Fruit fly (Drosophila melanogaster) whole organism, embryonic: Measurements from ENCODE around the gene CG15262.
A peak's percentile ranks its signal among the peaks of the same experiment; 100 is the strongest.

Experiments
- CG11456 ChIP-seq: fragments of 200-800 bp; sonication (Bioruptor generic); IDR thresholded peaks from 3 replicates; pipeline ENCODE4 v1.3.6; 2022; ENCODE audit warnings: missing biosample characterization, missing genetic modification characterization
- CG13775 ChIP-seq: fragments of 200-800 bp; sonication (Bioruptor generic); optimal IDR thresholded peaks from 3 replicates; lab custom pipeline; 2017; ENCODE audit warnings: missing biosample characterization, mild to moderate bottlenecking, missing genetic modification characterization
- CG14965 ChIP-seq: fragments of 200-800 bp; sonication (Bioruptor generic); optimal IDR thresholded peaks from 2 replicates; lab custom pipeline; 2016; ENCODE audit warnings: missing biosample characterization, missing genetic modification characterization, borderline replicate concordance
- CG15269 ChIP-seq: fragments of 200-800 bp; sonication (Bioruptor generic); optimal IDR thresholded peaks from 2 replicates; lab custom pipeline; 2018; ENCODE audit warnings: missing biosample characterization, mild to moderate bottlenecking, missing genetic modification characterization, moderate library complexity
- CG15514 ChIP-seq: fragments of 200-800 bp; sonication (Bioruptor generic); optimal IDR thresholded peaks from 3 replicates; lab custom pipeline; 2017; ENCODE audit warnings: missing biosample characterization, missing genetic modification characterization, mild to moderate bottlenecking, moderate library complexity, missing genetic modification reagents
- CG17802 ChIP-seq: fragments of 200-800 bp; sonication (Bioruptor generic); optimal IDR thresholded peaks from 2 replicates; lab custom pipeline; 2018; ENCODE audit warnings: missing biosample characterization, mild to moderate bottlenecking, missing genetic modification characterization, moderate library complexity
- CG31441 ChIP-seq: fragments of 200-800 bp; sonication (Bioruptor generic); IDR thresholded peaks from 2 replicates; pipeline ENCODE4 v1.3.6; 2022; ENCODE audit warnings: missing biosample characterization, missing genetic modification characterization
- CG3163 ChIP-seq: fragments of 200-800 bp; sonication (Bioruptor generic); optimal IDR thresholded peaks from 3 replicates; lab custom pipeline; 2016; ENCODE audit warnings: missing biosample characterization, missing genetic modification characterization
- CG32532 ChIP-seq: fragments of 200-800 bp; sonication (Bioruptor generic); IDR thresholded peaks from 2 replicates; pipeline ENCODE4 v1.3.6; 2022; ENCODE audit warnings: missing biosample characterization, missing genetic modification characterization
- CG3726 ChIP-seq: fragments of 200-800 bp; sonication (Bioruptor generic); IDR thresholded peaks from 3 replicates; pipeline ENCODE4, ENCODE4 v1.3.6; 2022; ENCODE audit warnings: missing biosample characterization, missing genetic modification characterization
- CG6813 ChIP-seq: fragments of 200-800 bp; sonication (Bioruptor generic); optimal IDR thresholded peaks from 2 replicates; lab custom pipeline; 2017; ENCODE audit warnings: missing biosample characterization, missing genetic modification characterization, mild to moderate bottlenecking, moderate library complexity, missing genetic modification reagents
- CG7372 ChIP-seq: fragments of 200-800 bp; sonication (Bioruptor generic); IDR thresholded peaks from 2 replicates; pipeline ENCODE4 v1.3.6; 2022; ENCODE audit warnings: missing biosample characterization, missing genetic modification characterization
- CG7839 ChIP-seq: fragments of 200-800 bp; sonication (Bioruptor generic); optimal IDR thresholded peaks from 3 replicates; lab custom pipeline; 2018; ENCODE audit warnings: missing biosample characterization, mild to moderate bottlenecking, missing genetic modification characterization, moderate library complexity
- CG8388 ChIP-seq: fragments of 200-800 bp; sonication (Bioruptor generic); optimal IDR thresholded peaks from 2 replicates; lab custom pipeline; 2019; ENCODE audit warnings: missing biosample characterization, mild to moderate bottlenecking, missing genetic modification characterization, moderate library complexity
- CG8924 ChIP-seq: fragments of 200-800 bp; optimal IDR thresholded peaks from 3 replicates; lab custom pipeline; 2019; ENCODE audit warnings: missing biosample characterization, mild to moderate bottlenecking, missing genetic modification characterization, moderate library complexity
- D ChIP-seq, 2 experiments: fragments of 200-800 bp in 1 of 2; fragments of >200 bp in 1 of 2; sonication (Bioruptor generic) in 1 of 2; optimal IDR thresholded peaks; 2 replicates in 1 of 2; 3 replicates in 1 of 2; lab custom pipeline; 2017; ENCODE audit warnings: mild to moderate bottlenecking in 1 of 2, missing biosample characterization in 1 of 2, missing genetic modification characterization in 1 of 2, missing genetic modification reagents in 1 of 2
- Dbx ChIP-seq: fragments of 200-800 bp; sonication (Bioruptor generic); IDR thresholded peaks from 3 replicates; pipeline ENCODE4 v1.3.6; 2022; ENCODE audit warnings: missing biosample characterization, missing genetic modification characterization
- Deaf1 ChIP-seq: fragments of 200-800 bp; optimal IDR thresholded peaks from 3 replicates; lab custom pipeline; 2019; ENCODE audit warnings: missing biosample characterization, mild to moderate bottlenecking, missing genetic modification characterization, moderate library complexity
- Dll ChIP-seq: fragments of 200-800 bp; sonication (Bioruptor generic); IDR thresholded peaks from 4 replicates; pipeline ENCODE4 v1.3.6; 2022; ENCODE audit warnings: missing biosample characterization, missing genetic modification characterization; ENCODE audit not compliant: partially characterized antibody
- ERR ChIP-seq: fragments of 200-800 bp; sonication (Bioruptor generic); optimal IDR thresholded peaks from 2 replicates; lab custom pipeline; 2016; ENCODE audit warnings: missing biosample characterization, missing genetic modification characterization
- GATAe ChIP-seq: fragments of 200-800 bp; sonication (Bioruptor generic); conservative IDR thresholded peaks from 2 replicates; pipeline ENCODE4 v1.3.6; 2022; ENCODE audit warnings: missing biosample characterization, missing genetic modification characterization
- HmgZ ChIP-seq: fragments of 200-800 bp; sonication (Bioruptor generic); optimal IDR thresholded peaks from 2 replicates; lab custom pipeline; 2018; ENCODE audit warnings: missing biosample characterization, mild to moderate bottlenecking, missing genetic modification characterization
- Mad ChIP-seq: fragments of 200-800 bp; sonication (Bioruptor generic); optimal IDR thresholded peaks from 2 replicates; lab custom pipeline; 2016; ENCODE audit warnings: missing biosample characterization, missing genetic modification characterization
- Med ChIP-seq: fragments of 200-800 bp; sonication (Bioruptor generic); peaks from one replicate; lab custom pipeline; 2016; ENCODE audit warnings: missing biosample characterization, missing genetic modification characterization, mild to moderate bottlenecking, inconsistent platforms, moderate library complexity
- NC2α ChIP-seq: fragments of 200-800 bp; sonication (Bioruptor generic); optimal IDR thresholded peaks from 2 replicates; lab custom pipeline; 2016; ENCODE audit warnings: missing biosample characterization, missing genetic modification characterization
- NC2β ChIP-seq: fragments of 200-800 bp; sonication (Bioruptor generic); optimal IDR thresholded peaks from 2 replicates; lab custom pipeline; 2016; ENCODE audit warnings: missing biosample characterization, missing genetic modification characterization
- NFAT ChIP-seq: fragments of 200-800 bp; sonication (Bioruptor generic); IDR thresholded peaks from 2 replicates; pipeline ENCODE4 v1.3.6; 2022; ENCODE audit warnings: missing biosample characterization, missing genetic modification characterization
- Nf-YB ChIP-seq: fragments of 200-800 bp; sonication (Bioruptor generic); optimal IDR thresholded peaks from 3 replicates; lab custom pipeline; 2019; ENCODE audit warnings: missing biosample characterization, mild to moderate bottlenecking, missing genetic modification characterization, moderate library complexity
- Oli ChIP-seq: fragments of 200-800 bp; sonication (Bioruptor generic); optimal IDR thresholded peaks from 2 replicates; lab custom pipeline; 2018; ENCODE audit warnings: missing biosample characterization, mild to moderate bottlenecking, missing genetic modification characterization, moderate library complexity
- Opbp ChIP-seq: fragments of 200-800 bp; sonication (Bioruptor generic); IDR thresholded peaks from 3 replicates; pipeline ENCODE4 v1.3.6; 2022; ENCODE audit warnings: missing biosample characterization, missing genetic modification characterization; ENCODE audit not compliant: partially characterized antibody
- Pdp1 ChIP-seq, 2 experiments: fragments of 200-800 bp; sonication (Bioruptor generic); optimal IDR thresholded peaks; 3 replicates each; lab custom pipeline; 2016; ENCODE audit warnings: missing biosample characterization in 2 of 2, missing genetic modification characterization in 2 of 2, mild to moderate bottlenecking in 1 of 2, moderate library complexity in 1 of 2
- Ptx1 ChIP-seq: fragments of 200-800 bp; sonication (Bioruptor generic); IDR thresholded peaks from 2 replicates; pipeline ENCODE4 v1.3.6; 2022; ENCODE audit warnings: missing biosample characterization, missing genetic modification characterization
- Scr ChIP-seq: fragments of 200-800 bp; sonication (Bioruptor generic); IDR thresholded peaks from 2 replicates; pipeline ENCODE4 v1.3.6; 2022; ENCODE audit warnings: missing biosample characterization, missing genetic modification characterization; ENCODE audit not compliant: partially characterized antibody
- Sox102F ChIP-seq: fragments of 200-800 bp; sonication (Bioruptor generic); optimal IDR thresholded peaks from 2 replicates; lab custom pipeline; 2018; ENCODE audit warnings: missing biosample characterization, mild to moderate bottlenecking, missing genetic modification characterization, moderate library complexity
- Tbp ChIP-seq: fragments of >200 bp; optimal IDR thresholded peaks from 2 replicates; lab custom pipeline; 2018; ENCODE audit warnings: missing biosample characterization, missing genetic modification characterization
- Trl ChIP-seq, 3 experiments: fragments of >200 bp in 2 of 3; fragments of 200-800 bp in 1 of 3; sonication (Bioruptor generic) in 1 of 3; optimal IDR thresholded peaks; 2 replicates in 1 of 3; 3 replicates in 2 of 3; lab custom pipeline; 2016 to 2017; ENCODE audit warnings: missing biosample characterization in 1 of 3, missing genetic modification characterization in 1 of 3
- cg ChIP-seq: fragments of 200-800 bp; sonication (Bioruptor generic); optimal IDR thresholded peaks from 3 replicates; lab custom pipeline; 2019; ENCODE audit warnings: missing biosample characterization, mild to moderate bottlenecking, missing genetic modification characterization, moderate library complexity
- ci ChIP-seq: fragments of 200-800 bp; sonication (Bioruptor generic); IDR thresholded peaks from 3 replicates; pipeline ENCODE4 v1.3.6; 2022; ENCODE audit warnings: missing biosample characterization, missing genetic modification characterization
- gsb-n ChIP-seq: fragments of 200-800 bp; sonication (Bioruptor generic); optimal IDR thresholded peaks from 3 replicates; lab custom pipeline; 2018; ENCODE audit warnings: missing biosample characterization, mild to moderate bottlenecking, missing genetic modification characterization
- insv ChIP-seq, 2 experiments: fragments of 200-800 bp; sonication (Bioruptor generic); optimal IDR thresholded peaks; 3 replicates each; lab custom pipeline; 2016 to 2018; ENCODE audit warnings: missing biosample characterization in 2 of 2, missing genetic modification characterization in 2 of 2
- jing ChIP-seq: fragments of 200-800 bp; sonication (Bioruptor generic); optimal IDR thresholded peaks from 2 replicates; lab custom pipeline; 2018; ENCODE audit warnings: missing biosample characterization, mild to moderate bottlenecking, missing genetic modification characterization
- kah ChIP-seq: fragments of 200-800 bp; sonication (Bioruptor generic); optimal IDR thresholded peaks from 2 replicates; lab custom pipeline; 2018; ENCODE audit warnings: missing biosample characterization, mild to moderate bottlenecking, missing genetic modification characterization
- kni ChIP-seq: fragments of 200-800 bp; sonication (Bioruptor generic); optimal IDR thresholded peaks from 3 replicates; lab custom pipeline; 2017; ENCODE audit warnings: mild to moderate bottlenecking, missing biosample characterization, missing genetic modification reagents, missing genetic modification characterization
- mirr ChIP-seq: fragments of 200-800 bp; sonication (Bioruptor generic); optimal IDR thresholded peaks from 3 replicates; lab custom pipeline; 2018; ENCODE audit warnings: missing biosample characterization, mild to moderate bottlenecking, missing genetic modification characterization
- odd ChIP-seq: fragments of 200-800 bp; sonication (Bioruptor generic); optimal IDR thresholded peaks from 2 replicates; lab custom pipeline; 2017; ENCODE audit warnings: missing biosample characterization, mild to moderate bottlenecking, missing genetic modification characterization
- pb ChIP-seq: fragments of 200-800 bp; sonication (Bioruptor generic); optimal IDR thresholded peaks from 3 replicates; lab custom pipeline; 2016; ENCODE audit warnings: missing biosample characterization, missing genetic modification characterization
- run ChIP-seq: fragments of 200-800 bp; sonication (Bioruptor generic); optimal IDR thresholded peaks from 3 replicates; lab custom pipeline; 2018; ENCODE audit warnings: missing biosample characterization, mild to moderate bottlenecking, missing genetic modification characterization
- sc ChIP-seq, 3 experiments: fragments of >200 bp in 2 of 3; fragments of 200-800 bp in 1 of 3; sonication (Bioruptor generic) in 1 of 3; optimal IDR thresholded peaks; 2 replicates in 2 of 3; 3 replicates in 1 of 3; lab custom pipeline; 2017; ENCODE audit warnings: mild to moderate bottlenecking in 1 of 3, missing biosample characterization in 1 of 3, missing genetic modification characterization in 1 of 3, missing genetic modification reagents in 1 of 3

The CG15262 gene

dm6 chr2L:15333602-15334080, 36.0 kb downstream of the CG15262 start, which contains the start of gene esg (continued):
- TF ChIP-seq Trl (optimal IDR thresholded peaks at IDR 0.05; lab: Kevin White, UChicago) (peak; percentile 81 to 93), Trl (GFP tag; optimal IDR thresholded peaks at IDR 0.05; lab: Kevin White, UChicago) (peak; percentile 34), gsb-n (tag; lab: Kevin White, UChicago) (no peak), NFAT (GFP tag; lab: Robert Waterston, UW) (no peak), ci (GFP tag; lab: Robert Waterston, UW) (peak; percentile 36; the same call in 1 of the 3 replicates), Nf-YB (GFP tag; lab: Kevin White, UChicago) (peak; percentile 99), CG15514 (GFP tag; lab: Kevin White, UChicago) (no peak), insv (GFP tag; optimal IDR thresholded peaks at IDR 0.05; lab: Kevin White, UChicago) (peak in 1 of 2 experiments; percentile 13), cg (peak; percentile 91), CG11456 (no peak), CG3163 (GFP tag; lab: Kevin White, UChicago) (peak; percentile 83), CG13775 (no peak), Med (GFP tag; lab: Kevin White, UChicago) (peak; percentile 68), ERR (no peak), pb (GFP tag; lab: Kevin White, UChicago) (no peak), odd (no peak), Oli (no peak), run (tag; lab: Kevin White, UChicago) (no peak), Tbp (GFP tag; lab: Kevin White, UChicago) (peak; percentile 85), D (optimal IDR thresholded peaks at IDR 0.05; lab: Kevin White, UChicago) (peak; percentile 61), D (GFP tag; optimal IDR thresholded peaks at IDR 0.05; lab: Kevin White, UChicago) (no peak), Pdp1 (GFP tag; optimal IDR thresholded peaks at IDR 0.05; lab: Kevin White, UChicago) (peak in 1 of 2 experiments; percentile 16), jing (GFP tag; lab: Kevin White, UChicago) (peak; percentile 76), sc (optimal IDR thresholded peaks at IDR 0.05; lab: Kevin White, UChicago) (no peak), sc (GFP tag; optimal IDR thresholded peaks at IDR 0.05; lab: Kevin White, UChicago) (no peak), kah (peak; percentile 45), Deaf1 (tag; lab: Kevin White, UChicago) (peak; percentile 100), GATAe (GFP tag; lab: Robert Waterston, UW) (no peak), CG6813 (GFP tag; lab: Kevin White, UChicago) (no peak), CG17802 (tag; lab: Kevin White, UChicago) (peak; percentile 60), mirr (GFP tag; lab: Kevin White, UChicago) (peak; percentile 17), CG3726 (GFP tag; lab: Robert Waterston, UW) (no peak), CG8924 (peak; percentile 8), Sox102F (no peak), Mad (GFP tag; lab: Kevin White, UChicago) (no peak), CG32532 (GFP tag; lab: Robert Waterston, UW) (peak; percentile 16; the same call in 1 of the 2 replicates), CG7372 (GFP tag; lab: Robert Waterston, UW) (no peak), CG8388 (GFP tag; lab: Kevin White, UChicago) (no peak), CG15269 (tag; lab: Kevin White, UChicago) (no peak), Opbp (peak; percentile 42; the same call in 1 of the 3 replicates), kni (GFP tag; lab: Kevin White, UChicago) (peak; percentile 88), CG31441 (no peak), HmgZ (peak; percentile 18), Ptx1 (GFP tag; lab: Robert Waterston, UW) (no peak), Dbx (no peak), Dll (GFP tag; lab: Robert Waterston, UW) (peak; percentile 56; the same call in 2 of the 4 replicates), Scr (GFP tag; lab: Robert Waterston, UW) (peak; percentile 42; the same call in 1 of the 2 replicates), CG14965 (GFP tag; lab: Kevin White, UChicago) (no peak), NC2α (GFP tag; lab: Kevin White, UChicago) (peak; percentile 32), NC2β (GFP tag; lab: Kevin White, UChicago) (peak; percentile 6), CG7839 (tag; lab: Kevin White, UChicago) (no peak)
